Fruit fly (Drosophila melanogaster): ENCODE data around the gene CG7991.

The CG7991 gene

dm6 chr3L:1664205-1664604 lies 10.3 kb upstream of the CG7991 start:
- TF ChIP-seq Ets21C (GFP tag; optimal IDR thresholded peaks at IDR 0.05) (no peak), CG8319 (GFP tag; optimal IDR thresholded peaks at IDR 0.05) (no peak), esn (GFP tag; optimal IDR thresholded peaks at IDR 0.05) (no peak), CG8632 (GFP tag; optimal IDR thresholded peaks at IDR 0.05) (no peak), CG9139 (GFP tag; optimal IDR thresholded peaks at IDR 0.05) (no peak)

DNA sequence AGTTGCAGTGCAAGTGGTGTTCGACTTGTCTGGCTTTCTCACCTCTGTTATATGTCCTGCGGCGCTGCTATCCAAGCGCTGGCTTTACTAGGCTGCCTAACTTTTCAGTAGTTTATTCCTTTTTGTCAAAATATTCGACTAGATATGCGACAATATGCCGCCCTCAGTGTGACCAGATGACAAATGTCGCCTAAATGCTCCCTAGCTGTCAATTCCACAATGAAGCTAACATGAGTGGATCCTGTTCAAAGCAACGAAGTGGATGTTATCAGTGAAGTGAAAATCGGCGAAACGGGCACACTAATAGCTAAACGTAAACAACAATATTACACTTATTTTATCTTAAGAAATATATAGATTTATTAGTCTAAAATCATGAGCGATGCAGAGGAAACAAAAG lies 9.6 kb upstream of the CG7991 start, which contains the start of the genes Srrm234 and CG7974:
Gene Srrm234 (minus strand): TSS at position 189 of the 400 bp plus-strand sequence.
Gene CG7974 (plus strand): TSS at position 263 of the 400 bp plus-strand sequence.
- TF ChIP-seq Eip93F (GFP tag; optimal IDR thresholded peaks at IDR 0.05): no peak
- no peak for TF ChIP-seq CG11294 (GFP tag; IDR thresholded peaks at IDR 0.05)
- TF ChIP-seq Sox15 (GFP tag; optimal IDR thresholded peaks at IDR 0.05): no peak
- TF ChIP-seq CG1621 (tag; optimal IDR thresholded peaks at IDR 0.05): no peak
- peak; percentile 93 for TF ChIP-seq achi (GFP tag; optimal IDR thresholded peaks at IDR 0.05)
- no peak for TF ChIP-seq CG34406 (GFP tag; optimal IDR thresholded peaks at IDR 0.05)

DNA sequence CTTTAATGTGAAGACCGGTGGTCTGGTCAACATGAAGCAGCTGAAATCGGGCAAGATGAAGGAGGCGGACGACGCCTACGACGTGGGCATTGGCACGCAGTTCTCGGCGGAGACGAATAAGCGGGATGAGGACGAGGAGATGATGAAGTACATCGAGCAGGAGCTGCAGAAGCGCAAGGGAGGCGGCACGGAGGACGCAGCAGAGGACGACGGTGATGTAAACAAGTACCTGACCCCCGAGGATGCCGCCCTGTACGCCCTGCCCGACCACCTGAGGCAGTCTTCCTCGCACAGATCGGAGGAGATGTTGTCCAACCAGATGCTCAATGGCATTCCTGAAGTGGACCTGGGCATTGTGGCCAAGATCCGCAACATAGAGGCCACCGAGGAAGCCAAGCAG lies 9.0 kb upstream of the CG7991 start:
- TF ChIP-seq CG10631 (GFP tag; optimal IDR thresholded peaks at IDR 0.05): no peak
- no peak for TF ChIP-seq CG8632 (GFP tag; optimal IDR thresholded peaks at IDR 0.05)
- TF ChIP-seq esn (GFP tag; optimal IDR thresholded peaks at IDR 0.05): no peak
- TF ChIP-seq topi (GFP tag; optimal IDR thresholded peaks at IDR 0.05): no peak
- TF ChIP-seq CG15336 (GFP tag; IDR thresholded peaks at IDR 0.05): no peak
- TF ChIP-seq CG7368 (GFP tag; optimal IDR thresholded peaks at IDR 0.05): no peak
- no peak for TF ChIP-seq Hr4 (GFP tag; optimal IDR thresholded peaks at IDR 0.05)
- TF ChIP-seq CG6854 (GFP tag; optimal IDR thresholded peaks at IDR 0.05): no peak

DNA sequence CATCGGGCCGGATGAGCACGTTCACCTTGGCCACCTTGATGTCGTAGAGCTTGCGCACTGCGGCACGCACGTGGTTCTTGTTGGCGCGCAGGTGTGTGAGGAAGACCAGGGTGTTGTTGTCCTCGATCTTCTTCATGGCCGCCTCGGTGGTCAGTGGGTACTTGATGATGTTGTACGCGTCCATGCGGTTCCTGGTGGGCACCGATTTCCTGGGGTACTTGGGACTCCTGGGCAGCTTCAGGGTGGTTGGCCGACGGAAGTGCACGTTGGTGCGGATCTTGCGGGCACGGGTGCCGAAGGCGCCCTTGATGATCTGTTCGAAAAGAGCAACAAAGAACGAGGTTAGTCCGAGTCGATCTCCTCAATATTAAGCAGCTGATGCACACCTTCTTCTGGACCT lies 7.1 kb upstream of the CG7991 start:
- TF ChIP-seq Sox14 (GFP tag; optimal IDR thresholded peaks at IDR 0.05) (no peak), Smox (GFP tag; optimal IDR thresholded peaks at IDR 0.05) (no peak), Gug (GFP tag; IDR thresholded peaks at IDR 0.05) (no peak), Met (GFP tag; optimal IDR thresholded peaks at IDR 0.05) (no peak), CG6276 (GFP tag; optimal IDR thresholded peaks at IDR 0.05) (no peak), vri (GFP tag; optimal IDR thresholded peaks at IDR 0.05) (no peak), CG6854 (GFP tag; optimal IDR thresholded peaks at IDR 0.05) (no peak), ss (GFP tag; optimal IDR thresholded peaks at IDR 0.05) (no peak), Hr38 (GFP tag; optimal IDR thresholded peaks at IDR 0.05) (no peak), CG34406 (GFP tag; optimal IDR thresholded peaks at IDR 0.05) (no peak), OdsH (GFP tag; optimal IDR thresholded peaks at IDR 0.05) (no peak), Eip75B (GFP tag; optimal IDR thresholded peaks at IDR 0.05) (no peak)

- TF ChIP-seq OdsH (GFP tag; optimal IDR thresholded peaks at IDR 0.05): peak; percentile 79
- TF ChIP-seq CG11762 (GFP tag; optimal IDR thresholded peaks at IDR 0.05; ENCODE audit: insufficient read depth): peak; percentile 57
- TF ChIP-seq CG3032 (tag; optimal IDR thresholded peaks at IDR 0.05): peak; percentile 76
- TF ChIP-seq eg (GFP tag; IDR thresholded peaks at IDR 0.05): peak; percentile 84
- no peak for TF ChIP-seq vri (GFP tag; optimal IDR thresholded peaks at IDR 0.05)
- TF ChIP-seq CG32006 (GFP tag; optimal IDR thresholded peaks at IDR 0.05): no peak
- peak; percentile 91 for TF ChIP-seq esn (GFP tag; optimal IDR thresholded peaks at IDR 0.05)
- TF ChIP-seq Blimp-1 (GFP tag; optimal IDR thresholded peaks at IDR 0.05): peak; percentile 84
- no peak for TF ChIP-seq Hr38 (GFP tag; optimal IDR thresholded peaks at IDR 0.05)
- peak; percentile 85 for TF ChIP-seq CG7368 (GFP tag; optimal IDR thresholded peaks at IDR 0.05)
- no peak for TF ChIP-seq acj6 (GFP tag; optimal IDR thresholded peaks at IDR 0.05)
- TF ChIP-seq Eip75B (GFP tag; optimal IDR thresholded peaks at IDR 0.05): peak; percentile 85
- TF ChIP-seq CG34406 (GFP tag; optimal IDR thresholded peaks at IDR 0.05): peak; percentile 58
- no peak for TF ChIP-seq CG8632 (GFP tag; optimal IDR thresholded peaks at IDR 0.05)
- TF ChIP-seq Gug (GFP tag; IDR thresholded peaks at IDR 0.05): peak; percentile 46; the same call in 1 of the 2 replicates
- peak; percentile 73 for TF ChIP-seq CG8319 (GFP tag; optimal IDR thresholded peaks at IDR 0.05)
- TF ChIP-seq cyc (GFP tag; optimal IDR thresholded peaks at IDR 0.05): peak; percentile 94
- peak; percentile 77 for TF ChIP-seq fkh (GFP tag; optimal IDR thresholded peaks at IDR 0.05)
- peak; percentile 79 for TF ChIP-seq Smox (GFP tag; optimal IDR thresholded peaks at IDR 0.05)
- TF ChIP-seq CG16779 (tag; optimal IDR thresholded peaks at IDR 0.05): peak; percentile 74
- TF ChIP-seq Ets96B (tag; optimal IDR thresholded peaks at IDR 0.05): peak; percentile 39
- no peak for TF ChIP-seq CG10631 (GFP tag; optimal IDR thresholded peaks at IDR 0.05)
- peak; percentile 62 for TF ChIP-seq dac (GFP tag; optimal IDR thresholded peaks at IDR 0.05)
- TF ChIP-seq Ets21C (GFP tag; optimal IDR thresholded peaks at IDR 0.05): peak; percentile 74
- no peak for TF ChIP-seq pdm3 (GFP tag; optimal IDR thresholded peaks at IDR 0.05)
- TF ChIP-seq Eip78C (GFP tag): peak; percentile 95
- TF ChIP-seq CG15336 (GFP tag; IDR thresholded peaks at IDR 0.05): no peak
- TF ChIP-seq dsx (GFP tag; optimal IDR thresholded peaks at IDR 0.05; ENCODE audit: poor library complexity, severe bottlenecking): no peak
- TF ChIP-seq CG9139 (GFP tag; optimal IDR thresholded peaks at IDR 0.05): peak; percentile 77
- TF ChIP-seq Met (GFP tag; optimal IDR thresholded peaks at IDR 0.05): peak; percentile 85
- peak; percentile 87 for TF ChIP-seq topi (GFP tag; optimal IDR thresholded peaks at IDR 0.05)
Observed at dm6 chr3L:1668504-1668903, 6.0 kb upstream of the CG7991 start, which contains the start of gene RpL23A. RpL23A (minus strand) TSS chr3L:1668654.

All from whole organism, prepupa.